Worm (Caenorhabditis elegans): ENCODE measurements around the gene spot-1.

Gene spot-1

DNA sequence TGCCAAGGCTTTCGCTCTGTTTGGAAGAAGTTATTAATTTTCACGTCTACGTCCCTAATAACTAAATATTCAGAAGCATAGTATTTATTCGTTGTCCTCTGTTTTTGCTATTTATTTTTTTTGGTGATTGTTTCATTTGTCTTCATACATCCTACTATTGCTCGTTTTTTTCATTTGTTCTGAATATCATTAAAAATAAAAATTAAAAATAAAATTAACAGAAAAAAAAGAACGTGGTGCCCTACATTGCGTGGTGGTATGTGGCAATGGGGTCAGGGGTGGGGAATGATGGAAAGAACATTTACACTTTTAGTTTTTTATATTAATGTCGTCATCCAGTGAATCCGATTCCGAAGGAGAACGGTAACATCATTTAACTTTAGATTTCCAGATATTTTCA lies 36.0 kb downstream of the spot-1 start, which contains the start of gene ztf-31 (continued):
- no peak for TF ChIP-seq ceh-45 (GFP tag; IDR thresholded peaks at IDR 0.05)

DNA sequence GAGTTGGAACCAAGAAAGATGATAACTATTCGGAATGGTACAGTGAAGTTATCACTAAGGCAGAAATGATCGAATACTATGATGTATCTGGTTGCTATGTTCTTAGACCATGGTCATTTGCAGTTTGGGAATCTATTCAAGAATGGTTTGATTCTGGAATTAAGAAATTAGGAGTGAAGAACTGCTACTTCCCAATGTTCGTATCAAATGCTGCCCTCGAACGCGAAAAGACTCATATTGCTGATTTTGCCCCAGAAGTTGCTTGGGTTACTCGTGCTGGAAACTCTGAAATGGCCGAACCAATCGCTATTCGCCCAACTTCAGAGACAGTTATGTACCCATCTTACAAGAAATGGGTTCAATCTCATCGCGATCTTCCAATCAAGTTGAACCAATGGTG lies 37.7 kb downstream of the spot-1 start:
- TF ChIP-seq fkh-10 (GFP tag; optimal IDR thresholded peaks at IDR 0.05): no peak
- no peak for TF ChIP-seq unc-55 (GFP tag; optimal IDR thresholded peaks at IDR 0.05)
- TF ChIP-seq hlh-8 (tag; optimal IDR thresholded peaks at IDR 0.05): no peak
- TF ChIP-seq pha-2 (tag; optimal IDR thresholded peaks at IDR 0.05): no peak

DNA sequence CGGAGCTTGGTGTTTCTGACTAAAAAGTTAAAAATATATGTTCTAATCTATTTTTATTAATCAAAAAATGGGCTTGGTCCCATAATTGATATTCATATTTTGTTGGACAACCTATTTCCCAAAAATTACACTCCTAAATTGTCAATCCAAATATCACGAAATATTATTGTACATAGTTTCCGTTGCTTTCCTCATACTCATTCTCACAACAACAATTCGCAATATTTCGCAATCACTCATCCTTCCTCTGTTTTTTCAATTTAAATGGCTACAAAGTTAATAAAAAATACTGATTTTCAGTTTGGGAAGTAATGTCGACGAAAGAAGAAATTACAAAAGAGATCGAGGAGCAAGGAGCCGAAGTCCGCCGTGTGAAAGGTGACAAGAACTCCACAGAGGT lies 38.3 kb downstream of the spot-1 start, which contains the start of gene pars-1:
Gene pars-1 (plus strand): TSS at position 301 of the 400 bp plus-strand sequence.
- TF ChIP-seq ttx-3 (tag; optimal IDR thresholded peaks at IDR 0.05) (no peak), ceh-30 (tag; optimal IDR thresholded peaks at IDR 0.05) (no peak), mec-3 (tag; optimal IDR thresholded peaks at IDR 0.05; ENCODE audit: borderline replicate concordance) (no peak), zip-5 (tag; optimal IDR thresholded peaks at IDR 0.05) (no peak), hlh-13 (GFP tag; optimal IDR thresholded peaks at IDR 0.05) (no peak), ahr-1 (tag; optimal IDR thresholded peaks at IDR 0.05) (no peak)

DNA sequence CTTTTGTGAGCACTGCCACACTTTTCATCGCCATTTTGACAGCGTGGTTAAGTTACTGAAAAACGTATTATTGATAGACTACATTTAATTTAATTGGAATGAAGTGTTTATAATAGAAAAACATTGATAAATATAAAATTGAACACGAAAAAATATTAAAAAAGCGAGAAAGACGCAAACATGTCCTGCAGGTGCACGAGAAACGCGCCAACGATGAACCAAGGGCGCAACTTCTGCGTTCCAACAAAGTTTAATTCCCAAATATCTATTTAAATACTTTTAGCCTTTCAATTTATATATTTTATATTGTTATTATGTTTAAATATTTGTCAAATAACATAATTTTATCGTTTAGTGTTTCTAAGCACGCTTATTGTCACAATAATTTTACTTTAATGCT lies 42.9 kb downstream of the spot-1 start, which contains the start of gene ndus-8:
Gene ndus-8 (minus strand): TSS at position 55 of the 400 bp plus-strand sequence.
- no peak for TF ChIP-seq zip-5 (tag; optimal IDR thresholded peaks at IDR 0.05)
- TF ChIP-seq ceh-34 (tag; optimal IDR thresholded peaks at IDR 0.05): no peak
- no peak for TF ChIP-seq ceh-18 (tag; optimal IDR thresholded peaks at IDR 0.05)
- TF ChIP-seq ceh-6 (GFP tag; optimal IDR thresholded peaks at IDR 0.05): no peak
- no peak for TF ChIP-seq K09A11.1 (tag; optimal IDR thresholded peaks at IDR 0.05; ENCODE audit: insufficient read depth)
- peak; percentile 24 for TF ChIP-seq nfya-1 (tag; optimal IDR thresholded peaks at IDR 0.05)

DNA sequence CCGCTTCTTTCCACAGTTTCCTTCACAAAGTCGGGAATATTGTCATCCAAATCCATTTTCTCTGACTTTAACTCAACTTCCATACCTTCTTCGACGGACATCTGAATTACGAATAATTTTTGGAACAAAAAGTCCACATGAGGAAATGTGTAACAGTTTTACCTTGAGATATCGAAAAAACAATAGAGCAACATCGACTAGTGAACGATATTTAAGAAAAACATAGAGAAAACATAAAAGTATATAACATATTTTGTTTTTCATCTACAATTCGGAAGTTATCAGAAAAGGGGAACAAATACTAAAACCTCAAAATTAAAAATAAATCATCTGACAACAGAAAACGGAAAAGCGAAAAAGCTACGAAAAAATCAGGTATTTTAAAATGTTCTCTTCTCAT lies 44.3 kb downstream of the spot-1 start, which contains the start of gene adr-2:
Gene adr-2 (minus strand): TSS at position 101 of the 400 bp plus-strand sequence.
- TF ChIP-seq ceh-45 (GFP tag; IDR thresholded peaks at IDR 0.05): no peak
- TF ChIP-seq pag-3 (tag; optimal IDR thresholded peaks at IDR 0.05; ENCODE audit: borderline replicate concordance): no peak
- no peak for TF ChIP-seq tbx-7 (tag; optimal IDR thresholded peaks at IDR 0.05)
- no peak for TF ChIP-seq fax-1 (tag; optimal IDR thresholded peaks at IDR 0.05)
- TF ChIP-seq ceh-30 (tag; optimal IDR thresholded peaks at IDR 0.05): no peak
- TF ChIP-seq nhr-11 (tag; optimal IDR thresholded peaks at IDR 0.05): no peak
- TF ChIP-seq mec-3 (tag; optimal IDR thresholded peaks at IDR 0.05; ENCODE audit: borderline replicate concordance): no peak
- no peak for TF ChIP-seq ref-2 (tag; optimal IDR thresholded peaks at IDR 0.05)
- no peak for TF ChIP-seq hlh-8 (tag; optimal IDR thresholded peaks at IDR 0.05)
- TF ChIP-seq ceh-22 (tag; optimal IDR thresholded peaks at IDR 0.05): no peak

DNA sequence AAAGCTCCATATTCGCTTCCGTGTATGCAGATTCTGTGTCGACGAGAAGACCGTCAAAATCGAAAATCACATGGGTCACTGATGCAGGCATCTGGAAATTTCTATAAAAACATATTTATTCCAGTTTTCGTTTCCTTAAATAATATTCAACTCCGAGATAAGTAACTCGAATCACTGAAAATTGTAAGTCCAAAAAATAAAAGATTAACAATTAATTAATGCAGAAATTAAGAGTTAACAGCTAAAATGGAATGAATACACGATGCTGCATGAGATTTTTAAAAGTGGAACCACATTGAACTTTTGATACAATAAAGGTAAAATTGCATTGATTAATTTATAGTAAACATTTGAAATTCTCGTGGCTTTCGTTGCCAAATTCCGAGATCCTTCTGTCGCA lies 46.2 kb downstream of the spot-1 start, which contains the start of gene R151.10:
Gene R151.10 (minus strand): TSS at position 101 of the 400 bp plus-strand sequence.
- no peak for TF ChIP-seq ttx-3 (tag; optimal IDR thresholded peaks at IDR 0.05)
- TF ChIP-seq K09A11.1 (tag; optimal IDR thresholded peaks at IDR 0.05; ENCODE audit: insufficient read depth): no peak
- no peak for TF ChIP-seq T23F11.4 (GFP tag; optimal IDR thresholded peaks at IDR 0.05)
- TF ChIP-seq rnt-1 (tag; optimal IDR thresholded peaks at IDR 0.05): no peak
- TF ChIP-seq ceh-24 (tag; optimal IDR thresholded peaks at IDR 0.05): no peak
- TF ChIP-seq ceh-34 (tag; optimal IDR thresholded peaks at IDR 0.05): no peak
- TF ChIP-seq pqm-1 (tag; optimal IDR thresholded peaks at IDR 0.05): no peak
- TF ChIP-seq ahr-1 (tag; optimal IDR thresholded peaks at IDR 0.05): no peak
- no peak for TF ChIP-seq hlh-8 (tag; optimal IDR thresholded peaks at IDR 0.05)
- TF ChIP-seq hlh-30 (tag; optimal IDR thresholded peaks at IDR 0.05; ENCODE audit: insufficient read depth): no peak
- no peak for TF ChIP-seq nfya-1 (tag; optimal IDR thresholded peaks at IDR 0.05)

DNA sequence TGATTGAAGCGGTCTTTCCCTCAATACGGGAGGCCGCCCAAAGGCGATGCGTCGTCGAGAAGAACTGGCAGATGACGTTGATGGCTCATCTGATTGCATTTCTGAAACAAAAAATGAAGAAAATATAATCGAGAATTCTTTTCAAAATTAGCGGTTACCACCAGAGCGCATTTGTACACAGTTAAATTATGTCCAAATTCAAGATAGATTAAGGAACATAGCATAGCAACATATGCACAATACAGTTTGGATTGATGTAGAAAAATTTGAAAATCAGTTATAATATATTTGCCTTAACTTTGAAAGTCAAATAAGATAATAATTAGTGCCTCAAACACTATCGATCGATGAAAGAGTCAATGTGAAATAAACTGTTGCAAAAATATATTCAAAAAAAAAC lies 47.4 kb downstream of the spot-1 start, which contains the start of gene R151.8:
Gene R151.8 (minus strand): TSS at position 101 of the 400 bp plus-strand sequence.
- no peak for TF ChIP-seq sdc-2 (tag; optimal IDR thresholded peaks at IDR 0.05)
- TF ChIP-seq pha-2 (tag; optimal IDR thresholded peaks at IDR 0.05): no peak
- no peak for TF ChIP-seq ceh-22 (tag; optimal IDR thresholded peaks at IDR 0.05)
- no peak for TF ChIP-seq hlh-30 (tag; optimal IDR thresholded peaks at IDR 0.05; ENCODE audit: insufficient read depth)
- no peak for TF ChIP-seq unc-55 (GFP tag; optimal IDR thresholded peaks at IDR 0.05)
- TF ChIP-seq ceh-2 (tag; optimal IDR thresholded peaks at IDR 0.05): no peak
- no peak for TF ChIP-seq K02D7.2 (tag; optimal IDR thresholded peaks at IDR 0.05)
- TF ChIP-seq lin-11 (tag; optimal IDR thresholded peaks at IDR 0.05): no peak
- TF ChIP-seq mec-3 (tag; optimal IDR thresholded peaks at IDR 0.05; ENCODE audit: borderline replicate concordance): no peak
- no peak for TF ChIP-seq ceh-19 (GFP tag; optimal IDR thresholded peaks at IDR 0.05)

Measured in whole organism, late embryonic.